Worm (Caenorhabditis elegans) whole organism, young adult: Measurements from ENCODE around the gene fipr-21.
A peak's percentile ranks its signal among the peaks of the same experiment; 100 is the strongest.

Experiments used
- B0019.2 ChIP-seq: fragments of 200-800 bp; sonication (Bioruptor generic); conservative IDR thresholded peaks from 2 replicates; pipeline ENCODE4 v1.3.6; 2022; ENCODE audit warnings: missing genetic modification reagents, missing genetic modification characterization, missing compliant biosample characterization
- B0261.1 ChIP-seq: sonication (generic microtip); optimal IDR thresholded peaks from 2 replicates; lab custom pipeline; 2016; ENCODE audit warnings: mild to moderate bottlenecking, missing genetic modification characterization, moderate library complexity, missing compliant biosample characterization
- F23B12.7 ChIP-seq: sonication (generic microtip); optimal IDR thresholded peaks from 2 replicates; lab custom pipeline; 2017; ENCODE audit warnings: missing genetic modification characterization, mild to moderate bottlenecking, missing compliant biosample characterization, antibody characterized with exemption, moderate library complexity; ENCODE audit not compliant: insufficient read depth
- F57A8.1 ChIP-seq: fragments of 200-800 bp; sonication (Bioruptor generic); optimal IDR thresholded peaks from 2 replicates; lab custom pipeline; 2018; ENCODE audit warnings: mild to moderate bottlenecking, missing genetic modification characterization, moderate library complexity, missing compliant biosample characterization
- K11D2.4 ChIP-seq: fragments of 200-800 bp; sonication (Bioruptor generic); IDR thresholded peaks from 2 replicates; pipeline ENCODE4 v1.3.6; 2022; ENCODE audit warnings: missing genetic modification reagents, missing genetic modification characterization, missing compliant biosample characterization
- Y53G8AR.9 ChIP-seq: fragments of 200-800 bp; sonication (Bioruptor generic); conservative IDR thresholded peaks from 2 replicates; pipeline ENCODE4 v1.3.6; 2022; ENCODE audit warnings: missing genetic modification reagents, missing genetic modification characterization, missing compliant biosample characterization
- Y67H2A.10 ChIP-seq: fragments of 200-800 bp; sonication (Bioruptor generic); conservative IDR thresholded peaks from 2 replicates; pipeline ENCODE4 v1.3.6; 2022; ENCODE audit warnings: missing genetic modification reagents, missing genetic modification characterization, missing compliant biosample characterization
- akir-1 ChIP-seq: fragments of 200-800 bp; sonication (Bioruptor generic); optimal IDR thresholded peaks from 2 replicates; lab custom pipeline; 2018; ENCODE audit warnings: mild to moderate bottlenecking, missing genetic modification characterization, moderate library complexity, missing compliant biosample characterization
- attf-5 ChIP-seq: fragments of 200-800 bp; sonication (Bioruptor generic); optimal IDR thresholded peaks from 2 replicates; lab custom pipeline; 2018; ENCODE audit warnings: mild to moderate bottlenecking, missing genetic modification characterization, missing compliant biosample characterization
- bed-2 ChIP-seq: fragments of 200-800 bp; sonication (Bioruptor generic); IDR thresholded peaks from 2 replicates; pipeline ENCODE4 v1.3.6; 2022; ENCODE audit warnings: missing genetic modification reagents, missing genetic modification characterization, missing compliant biosample characterization
- cebp-1 ChIP-seq, 2 experiments: fragments of 200-800 bp in 1 of 2; sonication (Bioruptor generic) in 1 of 2; sonication (generic microtip) in 1 of 2; IDR thresholded peaks in 1 of 2; optimal IDR thresholded peaks in 1 of 2; 2 replicates each; pipeline versions ENCODE4 v1.3.6 to Lab custom; 2017 to 2022; ENCODE audit warnings: missing compliant biosample characterization in 2 of 2, missing genetic modification characterization in 2 of 2, mild to moderate bottlenecking in 1 of 2, missing genetic modification reagents in 1 of 2, moderate library complexity in 1 of 2
- cebp-2 ChIP-seq: fragments of 200-800 bp; sonication (Bioruptor generic); IDR thresholded peaks from 2 replicates; pipeline ENCODE4 v1.3.6; 2022; ENCODE audit warnings: missing genetic modification characterization, missing compliant biosample characterization
- ceh-100 ChIP-seq: fragments of 200-800 bp; sonication (Bioruptor generic); IDR thresholded peaks from 2 replicates; pipeline ENCODE4 v1.3.6; 2022; ENCODE audit warnings: missing genetic modification reagents, missing genetic modification characterization, missing compliant biosample characterization
- ceh-40 ChIP-seq: fragments of 200-800 bp; sonication (Bioruptor generic); IDR thresholded peaks from 2 replicates; pipeline ENCODE4 v1.3.6; 2022; ENCODE audit warnings: missing genetic modification characterization, missing compliant biosample characterization
- efl-1 ChIP-seq: fragments of 150-350 bp; optimal IDR thresholded peaks from 2 replicates; lab custom pipeline; 2014; ENCODE audit warnings: missing biosample characterization, missing genetic modification reagents, missing genetic modification characterization
- egl-44 ChIP-seq: fragments of 200-800 bp; sonication (Bioruptor generic); IDR thresholded peaks from 2 replicates; pipeline ENCODE4 v1.3.6; 2022; ENCODE audit warnings: missing genetic modification reagents, missing genetic modification characterization, missing compliant biosample characterization
- him-1 ChIP-seq: sonication (generic microtip); optimal IDR thresholded peaks from 2 replicates; lab custom pipeline; 2016; ENCODE audit warnings: missing genotype, missing genetic modification reagents, missing genetic modification characterization, missing compliant biosample characterization
- hlh-12 ChIP-seq: sonication (generic microtip); optimal IDR thresholded peaks from 2 replicates; lab custom pipeline; 2016; ENCODE audit warnings: missing genetic modification characterization, missing compliant biosample characterization
- let-607 ChIP-seq, 2 experiments: fragments of 200-800 bp in 1 of 2; sonication (Bioruptor generic) in 1 of 2; sonication (generic microtip) in 1 of 2; optimal IDR thresholded peaks; 2 replicates each; lab custom pipeline; 2016 to 2018; ENCODE audit warnings: mild to moderate bottlenecking in 2 of 2, missing compliant biosample characterization in 2 of 2, missing genetic modification characterization in 2 of 2, moderate library complexity in 2 of 2, missing genotype in 1 of 2
- lin-26 ChIP-seq: fragments of 200-800 bp; sonication (Bioruptor generic); IDR thresholded peaks from 2 replicates; pipeline ENCODE4 v1.3.6; 2022; ENCODE audit warnings: missing genetic modification reagents, missing genetic modification characterization, missing compliant biosample characterization
- mcd-1 ChIP-seq: fragments of 200-800 bp; sonication (Bioruptor generic); IDR thresholded peaks from 2 replicates; pipeline ENCODE4 v1.3.6; 2022; ENCODE audit warnings: missing genetic modification reagents, missing genetic modification characterization, missing compliant biosample characterization
- mel-28 ChIP-seq: sonication (generic microtip); optimal IDR thresholded peaks from 2 replicates; lab custom pipeline; 2016; ENCODE audit warnings: borderline replicate concordance, mild to moderate bottlenecking, missing genetic modification characterization, missing compliant biosample characterization
- nfya-1 ChIP-seq: sonication (generic microtip); optimal IDR thresholded peaks from 2 replicates; lab custom pipeline; 2017; ENCODE audit warnings: antibody characterized with exemption, missing compliant biosample characterization, missing genetic modification characterization, borderline replicate concordance; ENCODE audit not compliant: insufficient read depth
- nhr-120 ChIP-seq: fragments of 200-800 bp; sonication (Bioruptor generic); IDR thresholded peaks from 2 replicates; pipeline ENCODE4 v1.3.6; 2022; ENCODE audit warnings: missing genetic modification characterization, missing compliant biosample characterization
- pha-4 ChIP-seq: fragments of 150-350 bp; sonication (generic microtip); optimal IDR thresholded peaks from 2 replicates; lab custom pipeline; 2014; ENCODE audit warnings: missing biosample characterization, missing genetic modification reagents, missing genetic modification characterization
- rcor-1 ChIP-seq: fragments of 200-800 bp; sonication (Bioruptor generic); IDR thresholded peaks from 2 replicates; pipeline ENCODE4 v1.3.6; 2022; ENCODE audit warnings: missing genetic modification reagents, missing genetic modification characterization, missing compliant biosample characterization
- repo-1 ChIP-seq: sonication (generic microtip); optimal IDR thresholded peaks from 2 replicates; lab custom pipeline; 2017; ENCODE audit warnings: mild to moderate bottlenecking, missing genetic modification characterization, missing compliant biosample characterization
- rpc-1 ChIP-seq, 2 experiments: fragments of 150-350 bp in 1 of 2; sonication (generic microtip) in 1 of 2; optimal IDR thresholded peaks; 2 replicates each; lab custom pipeline; 2014 to 2018; ENCODE audit warnings: missing biosample characterization in 1 of 2, missing genetic modification characterization in 1 of 2, missing genetic modification reagents in 1 of 2, missing genotype in 1 of 2
- sea-2 ChIP-seq: fragments of 200-800 bp; sonication (Bioruptor generic); IDR thresholded peaks from 2 replicates; pipeline ENCODE4 v1.3.6; 2022; ENCODE audit warnings: missing genetic modification characterization, missing compliant biosample characterization
- snpc-1.1 ChIP-seq: sonication (generic microtip); optimal IDR thresholded peaks from 2 replicates; lab custom pipeline; 2017; ENCODE audit warnings: missing genetic modification characterization, mild to moderate bottlenecking, missing compliant biosample characterization, antibody characterized with exemption, moderate library complexity, missing genotype, missing genetic modification reagents; ENCODE audit not compliant: insufficient read depth
- snpc-1.3 ChIP-seq: sonication (generic microtip); optimal IDR thresholded peaks from 2 replicates; lab custom pipeline; 2017; ENCODE audit warnings: missing genetic modification characterization, mild to moderate bottlenecking, missing compliant biosample characterization, antibody characterized with exemption, moderate library complexity, missing genotype, missing genetic modification reagents; ENCODE audit not compliant: insufficient read depth
- somi-1 ChIP-seq: fragments of 200-800 bp; sonication (Bioruptor generic); optimal IDR thresholded peaks from 2 replicates; lab custom pipeline; 2018; ENCODE audit warnings: mild to moderate bottlenecking, missing genetic modification characterization, missing compliant biosample characterization
- sptf-2 ChIP-seq: fragments of 200-800 bp; sonication (Bioruptor generic); optimal IDR thresholded peaks from 2 replicates; lab custom pipeline; 2018; ENCODE audit warnings: mild to moderate bottlenecking, missing genetic modification characterization, missing compliant biosample characterization
- tbp1 ChIP-seq: fragments of 200-800 bp; sonication (Bioruptor generic); optimal IDR thresholded peaks from 2 replicates; lab custom pipeline; 2018; ENCODE audit warnings: mild to moderate bottlenecking, missing genetic modification characterization, missing compliant biosample characterization
- tlf-1 ChIP-seq: fragments of 200-800 bp; sonication (Bioruptor generic); optimal IDR thresholded peaks from 2 replicates; lab custom pipeline; 2018; ENCODE audit warnings: mild to moderate bottlenecking, missing genetic modification characterization, missing compliant biosample characterization
- unc-130 ChIP-seq: sonication (generic microtip); optimal IDR thresholded peaks from 2 replicates; lab custom pipeline; 2016; ENCODE audit warnings: missing genetic modification reagents, missing genetic modification characterization, missing compliant biosample characterization
- xnd-1 ChIP-seq: sonication (generic microtip); optimal IDR thresholded peaks from 2 replicates; lab custom pipeline; 2016; ENCODE audit warnings: missing genotype, missing genetic modification reagents, missing genetic modification characterization, missing compliant biosample characterization
- ztf-22 ChIP-seq: fragments of 200-800 bp; sonication (Bioruptor generic); optimal IDR thresholded peaks from 2 replicates; lab custom pipeline; 2018; ENCODE audit warnings: mild to moderate bottlenecking, missing genetic modification characterization, moderate library complexity, missing compliant biosample characterization
- ztf-25 ChIP-seq: fragments of 200-800 bp; sonication (Bioruptor generic); IDR thresholded peaks from 2 replicates; pipeline ENCODE4 v1.3.6; 2022; ENCODE audit warnings: missing genetic modification reagents, missing genetic modification characterization, missing compliant biosample characterization
- ztf-26 ChIP-seq: sonication (generic microtip); optimal IDR thresholded peaks from 2 replicates; lab custom pipeline; 2017; ENCODE audit warnings: missing genetic modification characterization, missing compliant biosample characterization

Gene fipr-21

ce11 chrX:10297410-10297809, 6.9 kb upstream of the fipr-21 start:
- no peak for TF ChIP-seq ztf-26 (tag; lab: Kevin White, UChicago)
- TF ChIP-seq efl-1 (GFP tag; lab: Kevin White, UChicago): no peak
- no peak for TF ChIP-seq Y53G8AR.9 (GFP tag; lab: Robert Waterston, UW)
- TF ChIP-seq Y67H2A.10 (GFP tag; lab: Robert Waterston, UW): no peak
- TF ChIP-seq F23B12.7 (tag; lab: Kevin White, UChicago): no peak
- TF ChIP-seq nfya-1 (tag; lab: Kevin White, UChicago): no peak
- TF ChIP-seq hlh-12 (tag; lab: Kevin White, UChicago): no peak
- no peak for TF ChIP-seq somi-1 (GFP tag; lab: Kevin White, UChicago)

DNA sequence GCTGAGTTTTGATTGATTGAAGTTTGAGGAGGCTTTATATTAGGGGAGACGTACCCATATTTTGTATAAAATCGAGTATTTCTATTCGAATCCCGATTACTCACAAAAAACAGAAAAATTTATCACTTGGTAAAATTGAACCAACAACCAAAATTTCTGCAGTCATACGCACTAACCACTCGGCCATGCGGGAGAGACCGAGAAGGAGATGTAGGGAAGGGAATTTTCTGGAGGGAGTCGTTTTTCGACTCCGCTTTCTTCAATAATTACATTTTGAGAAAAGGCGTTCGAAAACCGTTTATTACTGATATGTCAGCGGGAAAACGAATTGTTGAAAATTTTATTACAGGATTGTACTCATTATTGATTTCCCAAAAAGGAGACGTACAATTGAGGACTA, 5.4 kb upstream of the fipr-21 start:
- peak; percentile 61 for TF ChIP-seq rcor-1
- peak; percentile 31; the same call in 1 of the 2 replicates for TF ChIP-seq ceh-100 (GFP tag; lab: Robert Waterston, UW)
- TF ChIP-seq tbp1: peak; percentile 85
- TF ChIP-seq B0261.1: peak; percentile 58
- peak; percentile 35 for TF ChIP-seq rpc-1 (optimal IDR thresholded peaks at IDR 0.05; lab: Kevin White, UChicago)
- TF ChIP-seq rpc-1 (tag; optimal IDR thresholded peaks at IDR 0.05; lab: Kevin White, UChicago): peak; percentile 62
- 0 out of 2 replicates have a peak, but pooled peaks have one; percentile 62 for TF ChIP-seq cebp-2 (GFP tag; lab: Robert Waterston, UW)
- TF ChIP-seq mcd-1 (GFP tag; lab: Robert Waterston, UW): 0 out of 2 replicates have a peak, but pooled peaks have one; percentile 14
- 0 out of 2 replicates have a peak, but pooled peaks have one; percentile 4 for TF ChIP-seq egl-44 (GFP tag; lab: Robert Waterston, UW)
- TF ChIP-seq nhr-120 (GFP tag; lab: Robert Waterston, UW): 0 out of 2 replicates have a peak, but pooled peaks have one; percentile 58
- TF ChIP-seq lin-26 (GFP tag; lab: Robert Waterston, UW): peak; percentile 88
- TF ChIP-seq ztf-25: peak; percentile 57; the same call in 1 of the 2 replicates

- TF ChIP-seq Y67H2A.10 (GFP tag; lab: Robert Waterston, UW): no peak
- no peak for TF ChIP-seq him-1 (tag; lab: Kevin White, UChicago)
- no peak for TF ChIP-seq ztf-22 (GFP tag; lab: Kevin White, UChicago)
- no peak for TF ChIP-seq egl-44 (GFP tag; lab: Robert Waterston, UW)
- TF ChIP-seq tlf-1 (GFP tag; lab: Kevin White, UChicago): no peak
- TF ChIP-seq sptf-2: no peak
- no peak for TF ChIP-seq F57A8.1
- TF ChIP-seq xnd-1: no peak
- no peak for TF ChIP-seq snpc-1.1 (tag; lab: Kevin White, UChicago)
- TF ChIP-seq nhr-120 (GFP tag; lab: Robert Waterston, UW): no peak
- TF ChIP-seq snpc-1.3 (tag; lab: Kevin White, UChicago): no peak
- no peak for TF ChIP-seq bed-2 (GFP tag; lab: Robert Waterston, UW)
- TF ChIP-seq pha-4 (tag; lab: Kevin White, UChicago): no peak
Measured at ce11 chrX:10301920-10302319, 2.4 kb upstream of the fipr-21 start.

DNA sequence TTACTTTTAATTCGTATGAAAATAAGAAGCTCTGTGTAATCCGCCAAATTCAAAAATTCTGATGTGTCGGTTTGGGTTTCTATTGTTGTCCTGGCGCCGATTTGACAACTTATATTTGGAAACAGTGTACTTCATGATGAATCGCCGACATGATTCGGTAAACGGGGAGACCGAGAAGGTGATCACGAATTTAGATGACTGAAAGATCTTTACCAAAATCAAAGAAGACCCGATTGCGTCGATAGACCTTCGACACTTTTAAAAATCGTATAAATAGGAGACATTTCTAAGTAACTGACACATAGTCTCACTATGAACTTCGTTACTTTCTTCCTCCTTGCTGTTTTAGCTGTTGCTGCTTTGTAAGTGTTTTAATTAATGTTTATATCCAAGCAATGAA, 1.9 kb upstream of the fipr-21 start, which contains the start of gene fip-5:
fip-5 (plus strand) TSS at position 312 of the 400 bp plus-strand sequence.
- no peak for TF ChIP-seq attf-5 (GFP tag; lab: Kevin White, UChicago)
- TF ChIP-seq cebp-1 (GFP tag; IDR thresholded peaks at IDR 0.05; lab: Robert Waterston, UW): no peak
- no peak for TF ChIP-seq cebp-1 (tag; optimal IDR thresholded peaks at IDR 0.05; lab: Kevin White, UChicago)
- TF ChIP-seq B0019.2 (GFP tag; lab: Robert Waterston, UW): no peak
- no peak for TF ChIP-seq ztf-25
- no peak for TF ChIP-seq sptf-2
- no peak for TF ChIP-seq ceh-40
- TF ChIP-seq let-607 (tag; optimal IDR thresholded peaks at IDR 0.05; lab: Kevin White, UChicago): no peak
- TF ChIP-seq sea-2: no peak
- TF ChIP-seq nfya-1 (tag; lab: Kevin White, UChicago): no peak
- no peak for TF ChIP-seq unc-130 (GFP tag; lab: Kevin White, UChicago)
- TF ChIP-seq repo-1: no peak
- no peak for TF ChIP-seq mel-28 (tag; lab: Kevin White, UChicago)
- TF ChIP-seq akir-1: no peak
- no peak for TF ChIP-seq cebp-2 (GFP tag; lab: Robert Waterston, UW)
- no peak for TF ChIP-seq K11D2.4 (GFP tag; lab: Robert Waterston, UW)
